Fruit fly (Drosophila melanogaster): ENCODE results near the gene Sgs1.

Sgs1 gene

DNA sequence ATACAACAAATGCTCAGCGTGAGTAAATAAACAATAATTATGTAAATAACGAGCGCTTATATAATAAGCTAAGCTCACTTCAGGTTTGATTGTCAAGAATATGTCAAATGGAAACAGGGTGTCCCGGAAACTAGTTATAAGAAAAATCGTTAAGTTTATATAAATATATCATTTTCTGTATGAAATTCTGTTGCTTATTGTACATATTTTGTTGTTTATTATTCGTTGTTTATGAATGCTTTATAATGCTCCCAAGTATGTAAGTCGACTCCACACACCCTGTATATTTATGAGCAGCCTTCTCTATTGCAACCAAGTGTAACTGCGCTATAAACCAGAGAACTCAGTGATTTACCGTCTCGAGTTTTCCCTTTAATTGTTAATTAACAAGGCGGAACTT lies 6.7 kb upstream of the Sgs1 start:
- TF ChIP-seq CG8632 (GFP tag; optimal IDR thresholded peaks at IDR 0.05), result no peak
- TF ChIP-seq Ets21C (GFP tag; optimal IDR thresholded peaks at IDR 0.05), result no peak
- TF ChIP-seq Eip75B (GFP tag; optimal IDR thresholded peaks at IDR 0.05), result no peak
- no peak for TF ChIP-seq Met (GFP tag; optimal IDR thresholded peaks at IDR 0.05)
- TF ChIP-seq CG3032 (tag; optimal IDR thresholded peaks at IDR 0.05), result no peak
- no peak for TF ChIP-seq OdsH (GFP tag; optimal IDR thresholded peaks at IDR 0.05)
- no peak for TF ChIP-seq CG1621 (tag; optimal IDR thresholded peaks at IDR 0.05)
- no peak for TF ChIP-seq topi (GFP tag; optimal IDR thresholded peaks at IDR 0.05)
- TF ChIP-seq CG8319 (GFP tag; optimal IDR thresholded peaks at IDR 0.05), result no peak
- no peak for TF ChIP-seq Ets96B (tag; optimal IDR thresholded peaks at IDR 0.05)
- no peak for TF ChIP-seq CG34406 (GFP tag; optimal IDR thresholded peaks at IDR 0.05)
- no peak for TF ChIP-seq vri (GFP tag; optimal IDR thresholded peaks at IDR 0.05)
- TF ChIP-seq cyc (GFP tag; optimal IDR thresholded peaks at IDR 0.05), result no peak
- TF ChIP-seq CG11762 (GFP tag; optimal IDR thresholded peaks at IDR 0.05; ENCODE audit: insufficient read depth), result no peak
- no peak for TF ChIP-seq CG6276 (GFP tag; optimal IDR thresholded peaks at IDR 0.05)
- no peak for TF ChIP-seq fd85E (GFP tag; optimal IDR thresholded peaks at IDR 0.05)
- no peak for TF ChIP-seq esn (GFP tag; optimal IDR thresholded peaks at IDR 0.05)
- no peak for TF ChIP-seq fkh (GFP tag; optimal IDR thresholded peaks at IDR 0.05)
- no peak for TF ChIP-seq CG3919 (GFP tag; optimal IDR thresholded peaks at IDR 0.05)
- TF ChIP-seq CG8119 (GFP tag; IDR thresholded peaks at IDR 0.05), result peak; percentile 60; the same call in 2 of the 3 replicates
- TF ChIP-seq CG9139 (GFP tag; optimal IDR thresholded peaks at IDR 0.05), result no peak
- TF ChIP-seq CG15336 (GFP tag; IDR thresholded peaks at IDR 0.05), result peak; percentile 66; the same call in 1 of the 2 replicates
- TF ChIP-seq CG10631 (GFP tag; optimal IDR thresholded peaks at IDR 0.05), result no peak
- peak; percentile 11 for TF ChIP-seq Hr4 (GFP tag; optimal IDR thresholded peaks at IDR 0.05)
- TF ChIP-seq CG6792 (GFP tag; optimal IDR thresholded peaks at IDR 0.05), result no peak
- TF ChIP-seq eg (GFP tag; IDR thresholded peaks at IDR 0.05), result peak; percentile 77
- TF ChIP-seq CG4318 (GFP tag; optimal IDR thresholded peaks at IDR 0.05), result no peak
- TF ChIP-seq achi (GFP tag; optimal IDR thresholded peaks at IDR 0.05), result no peak
- TF ChIP-seq Hr38 (GFP tag; optimal IDR thresholded peaks at IDR 0.05), result no peak
- TF ChIP-seq acj6 (GFP tag; optimal IDR thresholded peaks at IDR 0.05), result peak; percentile 9
- peak; percentile 11 for TF ChIP-seq CG32006 (GFP tag; optimal IDR thresholded peaks at IDR 0.05)
- no peak for TF ChIP-seq Sox15 (GFP tag; optimal IDR thresholded peaks at IDR 0.05)
- peak; percentile 61; the same call in 2 of the 3 replicates for TF ChIP-seq CG6163 (GFP tag; IDR thresholded peaks at IDR 0.05)
- TF ChIP-seq dsx (GFP tag; optimal IDR thresholded peaks at IDR 0.05; ENCODE audit: poor library complexity, severe bottlenecking), result no peak
- no peak for TF ChIP-seq CG31627 (GFP tag; optimal IDR thresholded peaks at IDR 0.05)
- TF ChIP-seq Sox102F (GFP tag; optimal IDR thresholded peaks at IDR 0.05), result no peak
- TF ChIP-seq Eip78C (GFP tag), result peak; percentile 56
- no peak for TF ChIP-seq fd59A (GFP tag; optimal IDR thresholded peaks at IDR 0.05)
- TF ChIP-seq CG10669 (GFP tag; optimal IDR thresholded peaks at IDR 0.05), result no peak
- TF ChIP-seq Gug (GFP tag; IDR thresholded peaks at IDR 0.05), result no peak
- no peak for TF ChIP-seq CG16779 (tag; optimal IDR thresholded peaks at IDR 0.05)
- TF ChIP-seq CG11902 (GFP tag; optimal IDR thresholded peaks at IDR 0.05), result no peak
- no peak for TF ChIP-seq Lpt (GFP tag; optimal IDR thresholded peaks at IDR 0.05)

DNA sequence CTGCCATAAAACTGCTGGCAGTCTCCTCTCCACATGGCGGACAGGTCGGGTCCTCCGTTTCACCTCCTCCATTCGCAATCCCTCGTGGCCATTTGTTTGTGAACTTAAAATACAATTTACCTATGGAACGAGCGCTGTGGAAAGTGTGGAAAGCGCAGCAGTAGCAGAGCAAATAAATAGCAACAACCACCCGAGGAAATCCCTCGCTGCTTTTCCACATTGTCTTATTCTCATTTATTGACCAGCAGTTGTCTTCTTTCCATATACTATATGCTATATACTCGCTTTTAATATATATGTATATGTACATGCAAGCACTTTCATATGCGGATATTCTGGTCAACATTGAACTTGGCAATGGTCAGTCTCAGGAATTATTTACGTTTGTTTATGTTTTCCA lies 4.9 kb upstream of the Sgs1 start, which contains the start of gene hoe1:
TSS of gene hoe1 (minus strand) at position 101 of the 400 bp plus-strand sequence.
- no peak for TF ChIP-seq dac (GFP tag; optimal IDR thresholded peaks at IDR 0.05)
- no peak for TF ChIP-seq topi (GFP tag; optimal IDR thresholded peaks at IDR 0.05)
- no peak for TF ChIP-seq Sox14 (GFP tag; optimal IDR thresholded peaks at IDR 0.05)
- no peak for TF ChIP-seq CG31627 (GFP tag; optimal IDR thresholded peaks at IDR 0.05)
- TF ChIP-seq CG1621 (tag; optimal IDR thresholded peaks at IDR 0.05), result no peak
- no peak for TF ChIP-seq vri (GFP tag; optimal IDR thresholded peaks at IDR 0.05)
- TF ChIP-seq svp (GFP tag), result no peak
- no peak for TF ChIP-seq CG16779 (tag; optimal IDR thresholded peaks at IDR 0.05)
